Fruit fly (Drosophila melanogaster): ENCODE results near the gene CG7044.

- TF ChIP-seq CG4617 (GFP tag; optimal IDR thresholded peaks at IDR 0.05; ENCODE audit: borderline replicate concordance), result no peak
- TF ChIP-seq CG11696 (GFP tag; IDR thresholded peaks at IDR 0.05), result no peak
These were observed 23.9 kb downstream of the CG7044 start for dm6 chr3R:21077577-21077976.
